Worm (Caenorhabditis elegans): Measurements from ENCODE around the gene C33H5.13.

C33H5.13 gene

DNA sequence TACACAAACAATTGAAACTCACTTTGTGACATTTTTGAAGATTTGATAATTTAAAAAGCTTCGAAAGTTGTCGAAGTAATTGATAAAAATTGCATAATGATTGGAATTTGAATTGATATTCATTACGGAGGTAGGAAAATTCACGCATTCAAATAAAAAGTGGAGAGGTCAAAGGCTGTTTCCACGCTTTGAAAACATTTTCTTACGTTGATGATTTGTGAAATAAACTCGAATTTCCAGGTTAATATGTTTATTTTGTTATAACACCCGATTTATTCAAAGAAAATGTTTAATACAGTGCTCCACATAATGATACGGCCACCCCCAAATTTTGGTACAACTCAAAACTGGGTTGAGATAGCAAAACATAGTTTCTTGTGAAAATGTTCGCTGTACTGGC, 11.2 kb upstream of the C33H5.13 start, which contains the start of gene C33H5.16:
TSS of gene C33H5.16 (minus strand) at position 101 of the 400 bp plus-strand sequence.
- no peak for TF ChIP-seq Y79H2A.3 (GFP tag; conservative IDR thresholded peaks at IDR 0.05)
- TF ChIP-seq T07F8.4 (tag; optimal IDR thresholded peaks at IDR 0.05) = no peak
- no peak for TF ChIP-seq snpc-1.1 (tag; optimal IDR thresholded peaks at IDR 0.05; ENCODE audit: insufficient read depth)
- TF ChIP-seq madf-10 (tag; optimal IDR thresholded peaks at IDR 0.05) = no peak
- TF ChIP-seq repo-1 (tag; optimal IDR thresholded peaks at IDR 0.05) = no peak
- no peak for TF ChIP-seq F10E7.11 (tag; optimal IDR thresholded peaks at IDR 0.05)
- no peak for TF ChIP-seq madf-6 (GFP tag; IDR thresholded peaks at IDR 0.05)
- no peak for TF ChIP-seq F33H1.4 (GFP tag; IDR thresholded peaks at IDR 0.05)
- TF ChIP-seq sptf-2 (GFP tag; optimal IDR thresholded peaks at IDR 0.05) = no peak
- no peak for TF ChIP-seq ceh-58 (GFP tag; IDR thresholded peaks at IDR 0.05)
- no peak for TF ChIP-seq ceh-91 (GFP tag; IDR thresholded peaks at IDR 0.05)
- TF ChIP-seq tlf-1 (GFP tag; optimal IDR thresholded peaks at IDR 0.05) = no peak
- no peak for TF ChIP-seq aptf-2 (GFP tag; conservative IDR thresholded peaks at IDR 0.05)
- TF ChIP-seq ccch-3 (GFP tag; optimal IDR thresholded peaks at IDR 0.05) = no peak
- TF ChIP-seq nhr-120 (GFP tag; IDR thresholded peaks at IDR 0.05) = no peak
- TF ChIP-seq F39B2.1 (GFP tag; IDR thresholded peaks at IDR 0.05) = no peak
- no peak for TF ChIP-seq him-1 (tag; optimal IDR thresholded peaks at IDR 0.05)
- no peak for TF ChIP-seq nhr-27 (tag; optimal IDR thresholded peaks at IDR 0.05)
- no peak for TF ChIP-seq dpff-1 (tag; optimal IDR thresholded peaks at IDR 0.05)

DNA sequence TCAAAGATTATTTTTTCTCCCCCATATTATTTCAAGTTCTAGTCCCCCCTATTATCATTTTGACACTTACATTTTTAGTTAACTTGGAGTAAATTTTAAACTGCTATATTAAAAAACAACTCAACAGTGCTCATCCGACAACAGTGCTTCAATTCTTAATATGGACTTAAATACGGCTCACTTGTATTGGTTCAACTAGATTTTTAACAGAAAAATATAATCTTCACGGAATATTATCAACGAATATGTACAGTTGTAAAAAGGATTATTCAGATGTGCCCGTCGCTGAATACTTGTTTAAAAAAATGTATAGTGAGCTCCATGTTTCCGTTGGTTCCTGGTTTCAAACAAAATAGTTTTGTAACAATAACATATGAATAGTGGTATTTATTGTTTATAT, 8.3 kb upstream of the C33H5.13 start:
- TF ChIP-seq K12H6.12 (tag; optimal IDR thresholded peaks at IDR 0.05) (no peak), cebp-1 (GFP tag; IDR thresholded peaks at IDR 0.05) (no peak), cebp-1 (tag; optimal IDR thresholded peaks at IDR 0.05) (no peak), mxl-1 (tag; optimal IDR thresholded peaks at IDR 0.05) (no peak), ceh-58 (GFP tag; IDR thresholded peaks at IDR 0.05) (no peak), pbrm-1 (GFP tag; IDR thresholded peaks at IDR 0.05) (no peak), gei-17 (GFP tag; optimal IDR thresholded peaks at IDR 0.05) (no peak), efl-1 (GFP tag; optimal IDR thresholded peaks at IDR 0.05) (peak; percentile 41), F37B4.10 (GFP tag; IDR thresholded peaks at IDR 0.05) (no peak), egrh-3 (GFP tag; IDR thresholded peaks at IDR 0.05) (no peak), zfh-2 (GFP tag; conservative IDR thresholded peaks at IDR 0.05) (no peak), cebp-2 (GFP tag; IDR thresholded peaks at IDR 0.05) (no peak), lin-26 (GFP tag; IDR thresholded peaks at IDR 0.05) (peak; percentile 66), ceh-100 (GFP tag; IDR thresholded peaks at IDR 0.05) (peak; percentile 48), Y95B8A.8 (GFP tag; IDR thresholded peaks at IDR 0.05) (no peak), attf-3 (GFP tag; conservative IDR thresholded peaks at IDR 0.05) (no peak), ama-1 (optimal IDR thresholded peaks at IDR 0.05) (no peak), ama-1 (GFP tag; optimal IDR thresholded peaks at IDR 0.05) (peak in 1 of 2 experiments; percentile 94), B0019.2 (GFP tag; conservative IDR thresholded peaks at IDR 0.05) (no peak), athp-1 (tag; optimal IDR thresholded peaks at IDR 0.05) (peak; percentile 80), F55B11.4 (tag; optimal IDR thresholded peaks at IDR 0.05; ENCODE audit: borderline replicate concordance, insufficient read depth) (no peak), him-1 (tag; optimal IDR thresholded peaks at IDR 0.05) (peak; percentile 24), nfya-2 (GFP tag; IDR thresholded peaks at IDR 0.05) (no peak), F57A8.1 (GFP tag; optimal IDR thresholded peaks at IDR 0.05) (no peak), madf-8 (GFP tag; conservative IDR thresholded peaks at IDR 0.05) (no peak), C17E4.6 (GFP tag; IDR thresholded peaks at IDR 0.05) (peak; percentile 74), let-607 (tag; optimal IDR thresholded peaks at IDR 0.05) (no peak), unc-130 (GFP tag; optimal IDR thresholded peaks at IDR 0.05) (peak; percentile 63), sdz-38 (tag; optimal IDR thresholded peaks at IDR 0.05) (no peak), pha-4 (tag; optimal IDR thresholded peaks at IDR 0.05) (no peak), Y56A3A.18 (GFP tag; IDR thresholded peaks at IDR 0.05) (0 out of 2 replicates have a peak, but pooled peaks have one; percentile 47), lag-1 (GFP tag; IDR thresholded peaks at IDR 0.05) (no peak), zim-3 (tag; optimal IDR thresholded peaks at IDR 0.05) (no peak)
